Fruit fly (Drosophila melanogaster): ENCODE data around the gene eIF5B.
A peak's percentile ranks its signal among the peaks of the same experiment; 100 is the strongest.

eIF5B gene

dm6 chr3L:3460402-3461027 lies at the start of gene eIF5B (continued):
- TF ChIP-seq CG4854 (GFP tag; optimal IDR thresholded peaks at IDR 0.05) (no peak), Taf1 (GFP tag; IDR thresholded peaks at IDR 0.05) (peak; percentile 65), kay (GFP tag; optimal IDR thresholded peaks at IDR 0.05) (no peak), CG33557 (GFP tag; optimal IDR thresholded peaks at IDR 0.05) (peak; percentile 70), gem (tag; optimal IDR thresholded peaks at IDR 0.05) (peak; percentile 83), MBD-R2 (GFP tag; IDR thresholded peaks at IDR 0.05) (peak; percentile 73), Neu2 (GFP tag; optimal IDR thresholded peaks at IDR 0.05; ENCODE audit: borderline replicate concordance) (no peak), wor (GFP tag; IDR thresholded peaks at IDR 0.05) (peak; percentile 78), repo (GFP tag; optimal IDR thresholded peaks at IDR 0.05) (no peak), CG14050 (GFP tag; IDR thresholded peaks at IDR 0.05) (peak; percentile 81), croc (GFP tag; conservative IDR thresholded peaks at IDR 0.05) (peak; percentile 69), hkb (optimal IDR thresholded peaks at IDR 0.05) (no peak), hkb (GFP tag; IDR thresholded peaks at IDR 0.05) (peak; percentile 83), p53 (GFP tag; optimal IDR thresholded peaks at IDR 0.05) (no peak), CG10147 (GFP tag; optimal IDR thresholded peaks at IDR 0.05) (peak; percentile 33), CG17568 (GFP tag; optimal IDR thresholded peaks at IDR 0.05) (peak; percentile 26), bowl (GFP tag; IDR thresholded peaks at IDR 0.05) (peak; percentile 61; the same call in 1 of the 2 replicates), CG1647 (GFP tag; optimal IDR thresholded peaks at IDR 0.05) (peak; percentile 18), CG17612 (GFP tag; IDR thresholded peaks at IDR 0.05) (no peak), CG17802 (tag; optimal IDR thresholded peaks at IDR 0.05) (peak; percentile 34), Trl (optimal IDR thresholded peaks at IDR 0.05) (no peak), Trl (GFP tag; optimal IDR thresholded peaks at IDR 0.05) (peak; percentile 12), Ravus (GFP tag; IDR thresholded peaks at IDR 0.05) (peak; percentile 53), CG6854 (GFP tag; optimal IDR thresholded peaks at IDR 0.05) (no peak), CG6654 (GFP tag; optimal IDR thresholded peaks at IDR 0.05) (peak; percentile 44), Sox102F (GFP tag; optimal IDR thresholded peaks at IDR 0.05) (peak; percentile 79), lab (GFP tag; optimal IDR thresholded peaks at IDR 0.05) (peak; percentile 76), otp (GFP tag; IDR thresholded peaks at IDR 0.05) (peak; percentile 90), Camta (GFP tag; optimal IDR thresholded peaks at IDR 0.05) (peak; percentile 29), CG32767 (GFP tag; IDR thresholded peaks at IDR 0.05) (peak; percentile 82), kah (GFP tag; optimal IDR thresholded peaks at IDR 0.05) (no peak), CG2712 (tag; optimal IDR thresholded peaks at IDR 0.05) (peak; percentile 83), CG6175 (GFP tag; IDR thresholded peaks at IDR 0.05) (peak; percentile 74; the same call in 2 of the 3 replicates), ro (GFP tag; IDR thresholded peaks at IDR 0.05) (no peak; the same call in 1 of the 2 replicates), CG14667 (GFP tag; IDR thresholded peaks at IDR 0.05) (peak; percentile 73), CG4424 (GFP tag; optimal IDR thresholded peaks at IDR 0.05) (peak; percentile 71), CG9817 (tag; optimal IDR thresholded peaks at IDR 0.05) (peak; percentile 76), Xrp1 (GFP tag; IDR thresholded peaks at IDR 0.05) (peak; percentile 87), CG1603 (tag; optimal IDR thresholded peaks at IDR 0.05) (peak; percentile 55), Opbp (GFP tag; IDR thresholded peaks at IDR 0.05; ENCODE audit: partially characterized antibody) (no peak), zfh2 (GFP tag; optimal IDR thresholded peaks at IDR 0.05) (peak; percentile 56), CrebB (tag; optimal IDR thresholded peaks at IDR 0.05) (peak; percentile 28), GATAe (GFP tag; conservative IDR thresholded peaks at IDR 0.05) (peak; percentile 20; the same call in 1 of the 2 replicates), CG12071 (GFP tag; optimal IDR thresholded peaks at IDR 0.05) (peak; percentile 7), CG18476 (GFP tag; optimal IDR thresholded peaks at IDR 0.05) (peak; percentile 2), BEAF-32 (GFP tag; optimal IDR thresholded peaks at IDR 0.05) (peak; percentile 22), CG3281 (GFP tag; optimal IDR thresholded peaks at IDR 0.05) (peak; percentile 63), slbo (GFP tag; IDR thresholded peaks at IDR 0.05) (peak; percentile 91), unc-4 (GFP tag; IDR thresholded peaks at IDR 0.05; ENCODE audit: partially characterized antibody) (0 out of 2 replicates have a peak, but pooled peaks have one; percentile 22), CG8089 (GFP tag; optimal IDR thresholded peaks at IDR 0.05) (no peak)
